Fruit fly (Drosophila melanogaster) whole organism, embryonic: ENCODE data around the gene Cpr65Ea.

Experiments used
- Blimp-1 ChIP-seq: fragments of 200-800 bp; sonication (Bioruptor generic); optimal IDR thresholded peaks from 3 replicates; lab custom pipeline; 2018; ENCODE audit warnings: missing biosample characterization, missing genetic modification characterization, mild to moderate bottlenecking, moderate library complexity, missing genetic modification reagents
- CG11504 ChIP-seq: fragments of 200-800 bp; sonication (Bioruptor generic); optimal IDR thresholded peaks from 3 replicates; lab custom pipeline; 2019; ENCODE audit warnings: missing biosample characterization, mild to moderate bottlenecking, missing genetic modification characterization, moderate library complexity
- CG11695 ChIP-seq: fragments of 200-800 bp; sonication (Bioruptor generic); IDR thresholded peaks from 3 replicates; pipeline ENCODE4 v1.3.6; 2022; ENCODE audit warnings: missing biosample characterization, missing genetic modification characterization
- CG14441 ChIP-seq: fragments of 200-800 bp; sonication (Bioruptor generic); IDR thresholded peaks from 2 replicates; pipeline ENCODE4 v1.3.6; 2022; ENCODE audit warnings: missing biosample characterization, missing genetic modification characterization
- CG14710 ChIP-seq: fragments of 200-800 bp; sonication (Bioruptor generic); optimal IDR thresholded peaks from 3 replicates; lab custom pipeline; 2019; ENCODE audit warnings: missing biosample characterization, mild to moderate bottlenecking, missing genetic modification characterization, moderate library complexity
- CG17359 ChIP-seq: fragments of 200-800 bp; sonication (Bioruptor generic); optimal IDR thresholded peaks from 3 replicates; lab custom pipeline; 2018; ENCODE audit warnings: missing biosample characterization, mild to moderate bottlenecking, missing genetic modification characterization, moderate library complexity
- CG17612 ChIP-seq: fragments of 200-800 bp; sonication (Bioruptor generic); IDR thresholded peaks from 2 replicates; pipeline ENCODE4 v1.3.6; 2022; ENCODE audit warnings: missing biosample characterization, missing genetic modification characterization
- CG2129 ChIP-seq: fragments of 200-800 bp; sonication (Bioruptor generic); IDR thresholded peaks from 2 replicates; pipeline ENCODE4 v1.3.6; 2022; ENCODE audit warnings: missing biosample characterization, missing genetic modification characterization; ENCODE audit not compliant: partially characterized antibody
- CG2678 ChIP-seq: fragments of 200-800 bp; sonication (Bioruptor generic); optimal IDR thresholded peaks from 3 replicates; lab custom pipeline; 2019; ENCODE audit warnings: missing biosample characterization, mild to moderate bottlenecking, missing genetic modification characterization, moderate library complexity
- CG2712 ChIP-seq: fragments of 200-800 bp; optimal IDR thresholded peaks from 3 replicates; lab custom pipeline; 2019; ENCODE audit warnings: missing biosample characterization, mild to moderate bottlenecking, missing genetic modification characterization, moderate library complexity
- CG3163 ChIP-seq: fragments of 200-800 bp; sonication (Bioruptor generic); optimal IDR thresholded peaks from 3 replicates; lab custom pipeline; 2016; ENCODE audit warnings: missing biosample characterization, missing genetic modification characterization
- CG32532 ChIP-seq: fragments of 200-800 bp; sonication (Bioruptor generic); IDR thresholded peaks from 2 replicates; pipeline ENCODE4 v1.3.6; 2022; ENCODE audit warnings: missing biosample characterization, missing genetic modification characterization
- CG32772 ChIP-seq: fragments of 200-800 bp; sonication (Bioruptor generic); IDR thresholded peaks from 2 replicates; pipeline ENCODE4 v1.3.6; 2022; ENCODE audit warnings: missing biosample characterization, missing genetic modification characterization
- CG4360 ChIP-seq: fragments of 200-800 bp; sonication (Bioruptor generic); IDR thresholded peaks from 2 replicates; pipeline ENCODE4 v1.3.6; 2022; ENCODE audit warnings: missing biosample characterization, missing genetic modification characterization
- CG4820 ChIP-seq: fragments of 200-800 bp; sonication (Bioruptor generic); optimal IDR thresholded peaks from 3 replicates; lab custom pipeline; 2016; ENCODE audit warnings: missing biosample characterization, missing genetic modification characterization
- CG6689 ChIP-seq: fragments of 200-800 bp; sonication (Bioruptor generic); IDR thresholded peaks from 2 replicates; pipeline ENCODE4 v1.3.6; 2022; ENCODE audit warnings: missing biosample characterization, missing genetic modification characterization
- CG7372 ChIP-seq: fragments of 200-800 bp; sonication (Bioruptor generic); IDR thresholded peaks from 2 replicates; pipeline ENCODE4 v1.3.6; 2022; ENCODE audit warnings: missing biosample characterization, missing genetic modification characterization
- CG7745 ChIP-seq: fragments of 200-800 bp; sonication (Bioruptor generic); optimal IDR thresholded peaks from 2 replicates; lab custom pipeline; 2018; ENCODE audit warnings: missing biosample characterization, mild to moderate bottlenecking, missing genetic modification characterization, moderate library complexity
- CG8281 ChIP-seq: fragments of 200-800 bp; sonication (Bioruptor generic); optimal IDR thresholded peaks from 2 replicates; lab custom pipeline; 2018; ENCODE audit warnings: missing biosample characterization, mild to moderate bottlenecking, missing genetic modification characterization, moderate library complexity
- E2f1 ChIP-seq: fragments of 200-800 bp; sonication (Bioruptor generic); IDR thresholded peaks from 2 replicates; pipeline ENCODE4 v1.3.6; 2022; ENCODE audit warnings: missing biosample characterization, missing genetic modification characterization
- Ets65A ChIP-seq: fragments of 200-800 bp; sonication (Bioruptor generic); peaks from one replicate; lab custom pipeline; 2016; ENCODE audit warnings: missing biosample characterization, missing genetic modification characterization
- H2.0 ChIP-seq: fragments of 200-800 bp; sonication (Bioruptor generic); IDR thresholded peaks from 2 replicates; pipeline ENCODE4 v1.3.6; 2022; ENCODE audit warnings: missing biosample characterization, missing genetic modification characterization
- Hr51 ChIP-seq, 2 experiments: fragments of 200-800 bp; sonication (Bioruptor generic); optimal IDR thresholded peaks; 2 replicates in 1 of 2; 3 replicates in 1 of 2; lab custom pipeline; 2016 to 2018; ENCODE audit warnings: missing biosample characterization in 2 of 2, missing genetic modification characterization in 2 of 2, mild to moderate bottlenecking in 1 of 2, moderate library complexity in 1 of 2
- Lhr ChIP-seq: fragments of 200-800 bp; sonication (Bioruptor generic); optimal IDR thresholded peaks from 3 replicates; lab custom pipeline; 2017; ENCODE audit warnings: mild to moderate bottlenecking, missing biosample characterization, missing genetic modification reagents, missing genetic modification characterization
- Mrtf ChIP-seq: fragments of 200-800 bp; sonication (Bioruptor generic); IDR thresholded peaks from 3 replicates; pipeline ENCODE4 v1.3.6; 2022; ENCODE audit warnings: missing biosample characterization, missing genetic modification characterization
- Ptx1 ChIP-seq: fragments of 200-800 bp; sonication (Bioruptor generic); IDR thresholded peaks from 2 replicates; pipeline ENCODE4 v1.3.6; 2022; ENCODE audit warnings: missing biosample characterization, missing genetic modification characterization
- Sox100B ChIP-seq: fragments of 200-800 bp; sonication (Bioruptor generic); optimal IDR thresholded peaks from 3 replicates; lab custom pipeline; 2018; ENCODE audit warnings: missing biosample characterization, mild to moderate bottlenecking, missing genetic modification characterization
- Sox102F ChIP-seq: fragments of 200-800 bp; sonication (Bioruptor generic); optimal IDR thresholded peaks from 2 replicates; lab custom pipeline; 2018; ENCODE audit warnings: missing biosample characterization, mild to moderate bottlenecking, missing genetic modification characterization, moderate library complexity
- aop ChIP-seq: fragments of 200-800 bp; sonication (Bioruptor generic); IDR thresholded peaks from 2 replicates; pipeline ENCODE4 v1.3.6; 2022; ENCODE audit warnings: missing biosample characterization, missing genetic modification characterization
- ato ChIP-seq: fragments of 200-800 bp; sonication (Bioruptor generic); IDR thresholded peaks from 2 replicates; pipeline ENCODE4 v1.3.6; 2022; ENCODE audit warnings: missing biosample characterization, missing genetic modification characterization; ENCODE audit not compliant: partially characterized antibody
- bigmax ChIP-seq: fragments of 200-800 bp; sonication (Bioruptor generic); optimal IDR thresholded peaks from 2 replicates; lab custom pipeline; 2018; ENCODE audit warnings: missing biosample characterization, mild to moderate bottlenecking, missing genetic modification characterization
- dmrt99B ChIP-seq: fragments of 200-800 bp; sonication (Bioruptor generic); optimal IDR thresholded peaks from 2 replicates; lab custom pipeline; 2018; ENCODE audit warnings: missing biosample characterization, mild to moderate bottlenecking, missing genetic modification characterization, moderate library complexity
- dysf ChIP-seq: fragments of 200-800 bp; sonication (Bioruptor generic); IDR thresholded peaks from 3 replicates; pipeline ENCODE4 v1.3.6; 2022; ENCODE audit warnings: missing biosample characterization, missing genetic modification characterization
- fd96Cb ChIP-seq: fragments of 200-800 bp; sonication (Bioruptor generic); optimal IDR thresholded peaks from 2 replicates; lab custom pipeline; 2018; ENCODE audit warnings: missing biosample characterization, mild to moderate bottlenecking, missing genetic modification characterization, moderate library complexity
- gem ChIP-seq: fragments of 200-800 bp; sonication (Bioruptor generic); optimal IDR thresholded peaks from 2 replicates; lab custom pipeline; 2019; ENCODE audit warnings: missing biosample characterization, mild to moderate bottlenecking, missing genetic modification characterization, moderate library complexity
- hb ChIP-seq: fragments of 200-800 bp; sonication (Bioruptor generic); IDR thresholded peaks from 3 replicates; pipeline ENCODE4 v1.3.6; 2022; ENCODE audit warnings: missing biosample characterization, missing genetic modification characterization; ENCODE audit not compliant: partially characterized antibody
- hkb ChIP-seq, 2 experiments: fragments of 200-800 bp in 1 of 2; fragments of >200 bp in 1 of 2; sonication (Bioruptor generic) in 1 of 2; IDR thresholded peaks in 1 of 2; optimal IDR thresholded peaks in 1 of 2; 2 replicates each; pipeline versions ENCODE4 v1.3.6 to Lab custom; 2017 to 2022; ENCODE audit warnings: missing biosample characterization in 1 of 2, missing genetic modification characterization in 1 of 2
- lmd ChIP-seq: fragments of 200-800 bp; sonication (Bioruptor generic); IDR thresholded peaks from 2 replicates; pipeline ENCODE4 v1.3.6; 2022; ENCODE audit warnings: missing biosample characterization, missing genetic modification characterization
- nerfin-2 ChIP-seq: fragments of 200-800 bp; sonication (Bioruptor generic); IDR thresholded peaks from 2 replicates; pipeline ENCODE4 v1.3.6; 2022; ENCODE audit warnings: missing biosample characterization, missing genetic modification characterization; ENCODE audit not compliant: partially characterized antibody
- pan ChIP-seq, 4 experiments: fragments of >200 bp in 3 of 4; fragments of 200-800 bp in 1 of 4; sonication (Bioruptor generic) in 1 of 4; optimal IDR thresholded peaks in 3 of 4; IDR thresholded peaks in 1 of 4; 2 replicates each; pipeline versions ENCODE4 v1.3.6 to Lab custom; 2017 to 2022; ENCODE audit warnings: missing biosample characterization in 2 of 4, missing genetic modification characterization in 2 of 4, mixed read lengths in 1 of 4
- phol ChIP-seq: fragments of 200-800 bp; sonication (Bioruptor generic); optimal IDR thresholded peaks from 3 replicates; lab custom pipeline; 2018; ENCODE audit warnings: missing biosample characterization, mild to moderate bottlenecking, missing genetic modification characterization, moderate library complexity
- row ChIP-seq: fragments of 200-800 bp; sonication (Bioruptor generic); IDR thresholded peaks from 3 replicates; pipeline ENCODE4 v1.3.6; 2022; ENCODE audit warnings: missing biosample characterization, missing genetic modification characterization
- sens ChIP-seq: fragments of 200-800 bp; sonication (Bioruptor generic); peaks from one replicate; lab custom pipeline; 2016; ENCODE audit warnings: missing biosample characterization, missing genetic modification characterization
- sim ChIP-seq: fragments of 200-800 bp; sonication (Bioruptor generic); IDR thresholded peaks from 2 replicates; pipeline ENCODE4 v1.3.6; 2022; ENCODE audit warnings: missing biosample characterization, missing genetic modification characterization
- sisA ChIP-seq: fragments of 200-800 bp; sonication (Bioruptor generic); IDR thresholded peaks from 2 replicates; pipeline ENCODE4 v1.3.6; 2022; ENCODE audit warnings: missing biosample characterization, missing genetic modification characterization
- sr ChIP-seq: fragments of 200-800 bp; sonication (Bioruptor generic); IDR thresholded peaks from 3 replicates; pipeline ENCODE4 v1.3.6; 2022; ENCODE audit warnings: missing biosample characterization, missing genetic modification characterization
- ttk ChIP-seq: fragments of 200-800 bp; sonication (Bioruptor generic); IDR thresholded peaks from 2 replicates; pipeline ENCODE4 v2.1.2; 2022; ENCODE audit warnings: missing biosample characterization, missing genetic modification characterization
- zfh1 ChIP-seq: fragments of 200-800 bp; sonication (Bioruptor generic); IDR thresholded peaks from 3 replicates; pipeline ENCODE4 v1.3.6; 2022; ENCODE audit warnings: missing biosample characterization, missing genetic modification characterization

The Cpr65Ea gene

dm6 chr3L:7087347-7087746 is 939 bp upstream of the Cpr65Ea start:
- TF ChIP-seq bigmax (GFP tag; lab: Kevin White, UChicago) (no peak), Sox100B (GFP tag; lab: Kevin White, UChicago) (peak; percentile 25), Lhr (no peak), sim (GFP tag; lab: Robert Waterston, UW) (no peak), CG32772 (GFP tag; lab: Robert Waterston, UW) (0 out of 2 replicates have a peak, but pooled peaks have one; percentile 24), dysf (GFP tag; lab: Robert Waterston, UW) (peak; percentile 62; the same call in 2 of the 3 replicates), dmrt99B (tag; lab: Kevin White, UChicago) (peak; percentile 53), row (GFP tag; lab: Robert Waterston, UW) (peak; percentile 32; the same call in 1 of the 3 replicates), Ptx1 (peak; percentile 62), ttk (GFP tag; lab: Robert Waterston, UW) (0 out of 2 replicates have a peak, but pooled peaks have one; percentile 33), sisA (peak; percentile 35; the same call in 1 of the 2 replicates), CG4360 (GFP tag; lab: Robert Waterston, UW) (no peak), CG17359 (tag; lab: Kevin White, UChicago) (peak; percentile 49), CG32532 (GFP tag; lab: Robert Waterston, UW) (0 out of 2 replicates have a peak, but pooled peaks have one; percentile 6), CG2678 (tag; lab: Kevin White, UChicago) (peak; percentile 21), Ets65A (GFP tag; lab: Kevin White, UChicago) (peak; percentile 80), hb (GFP tag; lab: Robert Waterston, UW) (no peak), fd96Cb (tag; lab: Kevin White, UChicago) (peak; percentile 20), nerfin-2 (GFP tag; lab: Robert Waterston, UW) (no peak), CG11504 (tag; lab: Kevin White, UChicago) (peak; percentile 39), CG2712 (tag; lab: Kevin White, UChicago) (peak; percentile 18), CG3163 (no peak), E2f1 (0 out of 2 replicates have a peak, but pooled peaks have one; percentile 13), H2.0 (GFP tag; lab: Robert Waterston, UW) (peak; percentile 11; the same call in 1 of the 2 replicates), CG4820 (GFP tag; lab: Kevin White, UChicago) (no peak), CG2129 (no peak), CG14441 (GFP tag; lab: Robert Waterston, UW) (peak; percentile 54), pan (optimal IDR thresholded peaks at IDR 0.05; lab: Kevin White, UChicago) (no peak), pan (GFP tag; optimal IDR thresholded peaks at IDR 0.05 in 1 of 2, IDR thresholded peaks at IDR 0.05 in 1 of 2) (peak in 1 of 2 experiments; percentile 32), CG14710 (no peak), lmd (peak; percentile 34; the same call in 1 of the 2 replicates), CG11695 (GFP tag; lab: Robert Waterston, UW) (0 out of 3 replicates have a peak, but pooled peaks have one; percentile 36), Sox102F (GFP tag; lab: Kevin White, UChicago) (peak; percentile 21), Blimp-1 (GFP tag; lab: Kevin White, UChicago) (peak; percentile 6), Mrtf (GFP tag; lab: Robert Waterston, UW) (0 out of 3 replicates have a peak, but pooled peaks have one; percentile 25), CG8281 (tag; lab: Kevin White, UChicago) (no peak), phol (peak; percentile 33), CG7372 (GFP tag; lab: Robert Waterston, UW) (0 out of 2 replicates have a peak, but pooled peaks have one; percentile 37), gem (peak; percentile 23), sens (GFP tag; lab: Kevin White, UChicago) (peak; percentile 4), CG7745 (no peak), CG6689 (0 out of 2 replicates have a peak, but pooled peaks have one; percentile 32), ato (GFP tag; lab: Robert Waterston, UW) (no peak), hkb (optimal IDR thresholded peaks at IDR 0.05; lab: Kevin White, UChicago) (no peak), hkb (GFP tag; IDR thresholded peaks at IDR 0.05; lab: Robert Waterston, UW) (peak; percentile 39; the same call in 1 of the 2 replicates), aop (GFP tag; lab: Robert Waterston, UW) (no peak), Hr51 (GFP tag; optimal IDR thresholded peaks at IDR 0.05; lab: Kevin White, UChicago) (peak in 1 of 2 experiments; percentile 21), sr (peak; percentile 38; the same call in 1 of the 3 replicates), zfh1 (GFP tag; lab: Robert Waterston, UW) (0 out of 3 replicates have a peak, but pooled peaks have one; percentile 29), CG17612 (no peak)
